Worm (Caenorhabditis elegans) whole organism, early embryonic: ENCODE measurements around the gene trf-1.

Source experiments
- B0310.2 ChIP-seq: sonication (generic microtip); optimal IDR thresholded peaks from 2 replicates; lab custom pipeline; 2016; ENCODE audit warnings: mild to moderate bottlenecking, missing genetic modification characterization, missing compliant biosample characterization
- F13C5.2 ChIP-seq: sonication (generic microtip); optimal IDR thresholded peaks from 2 replicates; lab custom pipeline; 2017; ENCODE audit warnings: mild to moderate bottlenecking, missing genetic modification characterization, inconsistent platforms, missing compliant biosample characterization
- aly-1 ChIP-seq: sonication (generic microtip); optimal IDR thresholded peaks from 2 replicates; lab custom pipeline; 2016; ENCODE audit warnings: missing genetic modification characterization, missing compliant biosample characterization
- ama-1 ChIP-seq: fragments of 150-350 bp; optimal IDR thresholded peaks from 2 replicates; lab custom pipeline; 2014
- ceh-13 ChIP-seq: fragments of 200-800 bp; sonication (Bioruptor generic); optimal IDR thresholded peaks from 2 replicates; lab custom pipeline; 2018; ENCODE audit warnings: mild to moderate bottlenecking, missing genetic modification characterization, missing compliant biosample characterization
- ceh-36 ChIP-seq: sonication (generic microtip); optimal IDR thresholded peaks from 2 replicates; lab custom pipeline; 2016; ENCODE audit warnings: missing genetic modification characterization, inconsistent platforms, missing compliant biosample characterization
- ets-7 ChIP-seq: sonication (generic microtip); optimal IDR thresholded peaks from 2 replicates; lab custom pipeline; 2016; ENCODE audit warnings: missing genotype, missing genetic modification characterization, missing compliant biosample characterization
- flt-1 ChIP-seq: fragments of 200-800 bp; sonication (Bioruptor generic); IDR thresholded peaks from 2 replicates; pipeline ENCODE4 v1.3.6; 2022; ENCODE audit warnings: missing genetic modification characterization, missing compliant biosample characterization
- hmbx-1 ChIP-seq: sonication (generic microtip); optimal IDR thresholded peaks from 2 replicates; lab custom pipeline; 2016; ENCODE audit warnings: mild to moderate bottlenecking, missing genetic modification characterization, missing compliant biosample characterization
- hmg-4 ChIP-seq: fragments of 200-800 bp; sonication (Bioruptor generic); optimal IDR thresholded peaks from 2 replicates; lab custom pipeline; 2018; ENCODE audit warnings: mild to moderate bottlenecking, missing genetic modification characterization, missing compliant biosample characterization
- hnd-1 ChIP-seq: sonication (generic microtip); optimal IDR thresholded peaks from 2 replicates; lab custom pipeline; 2016; ENCODE audit warnings: missing genetic modification characterization, missing compliant biosample characterization
- pes-1 ChIP-seq: fragments of 200-800 bp; sonication (Bioruptor generic); IDR thresholded peaks from 2 replicates; pipeline ENCODE4 v1.3.6; 2022; ENCODE audit warnings: missing genetic modification reagents, missing genetic modification characterization, missing compliant biosample characterization
- scrt-1 ChIP-seq: fragments of 200-800 bp; sonication (Bioruptor generic); IDR thresholded peaks from 2 replicates; pipeline ENCODE4 v1.3.6; 2022; ENCODE audit warnings: missing genetic modification characterization, missing compliant biosample characterization
- sea-1 ChIP-seq: fragments of 200-800 bp; sonication (Bioruptor generic); conservative IDR thresholded peaks from 2 replicates; pipeline ENCODE4 v1.3.6; 2022; ENCODE audit warnings: missing genetic modification characterization, missing compliant biosample characterization
- tbx-11 ChIP-seq: fragments of 200-800 bp; sonication (Bioruptor generic); IDR thresholded peaks from 2 replicates; pipeline ENCODE4 v1.3.6; 2022; ENCODE audit warnings: missing genetic modification characterization, missing compliant biosample characterization
- tbx-37 ChIP-seq: fragments of 200-800 bp; sonication (Bioruptor generic); conservative IDR thresholded peaks from 2 replicates; pipeline ENCODE4 v1.3.6; 2022; ENCODE audit warnings: missing genetic modification reagents, missing genetic modification characterization, missing compliant biosample characterization
- tra-4 ChIP-seq: sonication (generic microtip); optimal IDR thresholded peaks from 2 replicates; lab custom pipeline; 2017; ENCODE audit warnings: missing genetic modification characterization, missing compliant biosample characterization

The trf-1 gene

ce11 chrIII:13434404-13434803 lies 4.1 kb downstream of the trf-1 start, which contains the start of gene F45G2.7:
F45G2.7 (minus strand) TSS chrIII:13434504.
- TF ChIP-seq ceh-36: no peak
- TF ChIP-seq ceh-13 (GFP tag; lab: Kevin White, UChicago): no peak
- no peak for TF ChIP-seq scrt-1 (GFP tag; lab: Robert Waterston, UW)
- no peak for TF ChIP-seq tbx-11 (GFP tag; lab: Robert Waterston, UW)
- TF ChIP-seq aly-1 (tag; lab: Kevin White, UChicago): no peak
- TF ChIP-seq hmbx-1 (tag; lab: Kevin White, UChicago): no peak
- TF ChIP-seq ets-7 (tag; lab: Kevin White, UChicago): no peak
- TF ChIP-seq tra-4 (tag; lab: Kevin White, UChicago): no peak
- no peak for TF ChIP-seq ama-1 (lab: Kevin White, UChicago)
- no peak for TF ChIP-seq flt-1 (GFP tag; lab: Robert Waterston, UW)
- TF ChIP-seq pes-1 (GFP tag; lab: Robert Waterston, UW): no peak
- no peak for TF ChIP-seq sea-1 (GFP tag; lab: Robert Waterston, UW)
- no peak for TF ChIP-seq F13C5.2 (tag; lab: Kevin White, UChicago)
- TF ChIP-seq hmg-4 (GFP tag; lab: Kevin White, UChicago): no peak
- TF ChIP-seq hnd-1 (tag; lab: Kevin White, UChicago): no peak
- TF ChIP-seq B0310.2: no peak
- no peak for TF ChIP-seq tbx-37 (GFP tag; lab: Robert Waterston, UW)

- TF ChIP-seq ama-1 (lab: Kevin White, UChicago): no peak
Measured at ce11 chrIII:13435570-13435969, 5.3 kb downstream of the trf-1 start, which contains the start of gene F45G2.8. F45G2.8 (minus strand) TSS chrIII:13435670.

- TF ChIP-seq hmg-4 (GFP tag; lab: Kevin White, UChicago) (no peak), hmbx-1 (tag; lab: Kevin White, UChicago) (no peak), pes-1 (GFP tag; lab: Robert Waterston, UW) (no peak), B0310.2 (no peak), ets-7 (tag; lab: Kevin White, UChicago) (no peak), ceh-13 (GFP tag; lab: Kevin White, UChicago) (no peak), ceh-36 (no peak), aly-1 (tag; lab: Kevin White, UChicago) (no peak), scrt-1 (GFP tag; lab: Robert Waterston, UW) (no peak), flt-1 (GFP tag; lab: Robert Waterston, UW) (no peak), tbx-37 (GFP tag; lab: Robert Waterston, UW) (no peak), F13C5.2 (tag; lab: Kevin White, UChicago) (no peak)
Measured at ce11 chrIII:13436843-13437242, 6.6 kb downstream of the trf-1 start, which contains the start of gene F45G2.9. F45G2.9 (minus strand) TSS chrIII:13436943.

- TF ChIP-seq tbx-37 (GFP tag; lab: Robert Waterston, UW) (peak; percentile 35; the same call in 1 of the 2 replicates), pes-1 (GFP tag; lab: Robert Waterston, UW) (no peak)
Measured at ce11 chrIII:13439415-13439814, 9.2 kb downstream of the trf-1 start, which contains the start of gene ciao-2B. ciao-2B (minus strand) TSS chrIII:13439544.

ce11 chrIII:13447439-13447838 lies 17.2 kb downstream of the trf-1 start:
- TF ChIP-seq tbx-11 (GFP tag; lab: Robert Waterston, UW) (peak; percentile 25; the same call in 1 of the 2 replicates), pes-1 (GFP tag; lab: Robert Waterston, UW) (peak; percentile 39; the same call in 1 of the 2 replicates)

- TF ChIP-seq tbx-37 (GFP tag; lab: Robert Waterston, UW): 0 out of 2 replicates have a peak, but pooled peaks have one; percentile 32
Measured at ce11 chrIII:13448235-13448634, 18.0 kb downstream of the trf-1 start.

ce11 chrIII:13452824-13453223 lies 22.6 kb downstream of the trf-1 start:
- TF ChIP-seq ets-7 (tag; lab: Kevin White, UChicago): no peak
- no peak for TF ChIP-seq ama-1 (lab: Kevin White, UChicago)
- TF ChIP-seq B0310.2: no peak
- no peak for TF ChIP-seq ceh-36
- no peak for TF ChIP-seq flt-1 (GFP tag; lab: Robert Waterston, UW)
- TF ChIP-seq tra-4 (tag; lab: Kevin White, UChicago): no peak

ce11 chrIII:13455207-13455606 lies 24.9 kb downstream of the trf-1 start, which contains the start of gene cua-1:
cua-1 (minus strand) TSS chrIII:13455307.
- TF ChIP-seq sea-1 (GFP tag; lab: Robert Waterston, UW): no peak
- no peak for TF ChIP-seq ets-7 (tag; lab: Kevin White, UChicago)
- TF ChIP-seq hmg-4 (GFP tag; lab: Kevin White, UChicago): no peak
- TF ChIP-seq F13C5.2 (tag; lab: Kevin White, UChicago): no peak
- TF ChIP-seq ceh-36: no peak
- TF ChIP-seq tra-4 (tag; lab: Kevin White, UChicago): no peak
- no peak for TF ChIP-seq flt-1 (GFP tag; lab: Robert Waterston, UW)
- TF ChIP-seq hnd-1 (tag; lab: Kevin White, UChicago): no peak
- no peak for TF ChIP-seq pes-1 (GFP tag; lab: Robert Waterston, UW)
- TF ChIP-seq ama-1 (lab: Kevin White, UChicago): no peak
- TF ChIP-seq tbx-37 (GFP tag; lab: Robert Waterston, UW): no peak
- no peak for TF ChIP-seq scrt-1 (GFP tag; lab: Robert Waterston, UW)
- no peak for TF ChIP-seq B0310.2
- TF ChIP-seq hmbx-1 (tag; lab: Kevin White, UChicago): no peak
- TF ChIP-seq tbx-11 (GFP tag; lab: Robert Waterston, UW): no peak
